Fruit fly (Drosophila melanogaster): ENCODE measurements around the gene MKP-4.

The MKP-4 gene

DNA sequence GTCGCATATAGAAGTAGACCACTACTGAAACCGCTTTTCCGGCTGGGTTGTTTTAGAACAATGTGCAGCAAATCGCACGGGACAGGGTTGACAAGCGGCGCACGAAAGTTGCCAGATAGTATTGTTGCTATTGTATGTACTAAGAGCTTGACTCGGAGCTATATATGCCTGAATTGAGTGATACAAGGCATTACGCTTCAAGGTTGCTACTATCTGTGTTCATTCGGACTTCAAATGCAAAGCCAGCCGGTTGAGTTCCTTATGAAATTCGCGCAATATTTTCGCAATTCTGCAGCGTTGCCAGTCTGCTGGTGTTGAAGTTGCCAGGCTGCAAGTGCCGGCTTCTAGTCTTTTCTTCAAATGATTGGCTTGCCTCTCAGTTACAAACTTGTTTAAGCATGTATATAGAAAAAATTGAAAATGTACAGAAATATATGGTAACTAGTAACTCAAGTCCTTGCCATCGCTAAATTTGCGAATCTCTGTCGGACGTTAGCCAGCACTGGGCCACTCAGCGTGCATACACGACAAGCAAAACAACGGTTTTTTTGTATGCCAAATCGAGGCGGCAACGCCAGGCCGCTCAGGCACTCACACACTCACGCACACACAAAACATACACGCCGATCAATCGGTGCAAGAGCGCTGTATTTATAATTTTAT, 29.0 kb downstream of the MKP-4 start, which contains the start of the genes Ranbp21 and Elys (continued):
- TF ChIP-seq hkb (optimal IDR thresholded peaks at IDR 0.05) (peak; percentile 72), hkb (GFP tag; IDR thresholded peaks at IDR 0.05) (peak; percentile 53; the same call in 1 of the 2 replicates), NK7.1 (GFP tag; optimal IDR thresholded peaks at IDR 0.05) (peak; percentile 36), dati (GFP tag; IDR thresholded peaks at IDR 0.05) (no peak), luna (GFP tag; optimal IDR thresholded peaks at IDR 0.05) (no peak), CG33557 (GFP tag; optimal IDR thresholded peaks at IDR 0.05) (peak; percentile 7), CG17612 (GFP tag; IDR thresholded peaks at IDR 0.05) (no peak), usp (GFP tag; optimal IDR thresholded peaks at IDR 0.05) (no peak), CG17328 (GFP tag; IDR thresholded peaks at IDR 0.05) (peak; percentile 33; the same call in 1 of the 2 replicates), sna (GFP tag; IDR thresholded peaks at IDR 0.05; ENCODE audit: partially characterized antibody) (0 out of 2 replicates have a peak, but pooled peaks have one; percentile 28), CG30431 (GFP tag; optimal IDR thresholded peaks at IDR 0.05) (peak; percentile 15), Dll (GFP tag; IDR thresholded peaks at IDR 0.05; ENCODE audit: partially characterized antibody) (peak; percentile 31; the same call in 1 of the 4 replicates), pho (GFP tag; optimal IDR thresholded peaks at IDR 0.05) (peak; percentile 53), CG4404 (GFP tag; IDR thresholded peaks at IDR 0.05) (peak; percentile 54; the same call in 1 of the 2 replicates), CG10959 (GFP tag; IDR thresholded peaks at IDR 0.05) (peak; percentile 39; the same call in 1 of the 2 replicates), nau (GFP tag; optimal IDR thresholded peaks at IDR 0.05) (no peak), Doc2 (GFP tag; IDR thresholded peaks at IDR 0.05) (no peak), Hmr (GFP tag; optimal IDR thresholded peaks at IDR 0.05) (no peak), CG14014 (GFP tag; IDR thresholded peaks at IDR 0.05) (0 out of 2 replicates have a peak, but pooled peaks have one; percentile 29), CG2116 (GFP tag; optimal IDR thresholded peaks at IDR 0.05) (peak; percentile 40), sens (GFP tag) (peak; percentile 94), E2f2 (GFP tag; IDR thresholded peaks at IDR 0.05) (peak; percentile 61), da (GFP tag; optimal IDR thresholded peaks at IDR 0.05) (peak; percentile 24), Ptx1 (GFP tag; IDR thresholded peaks at IDR 0.05) (peak; percentile 63; the same call in 1 of the 2 replicates), amos (GFP tag; IDR thresholded peaks at IDR 0.05; ENCODE audit: partially characterized antibody) (peak; percentile 55; the same call in 1 of the 2 replicates), CG8281 (tag; optimal IDR thresholded peaks at IDR 0.05) (no peak), Fer3 (tag; optimal IDR thresholded peaks at IDR 0.05) (peak; percentile 3), Blimp-1 (GFP tag; optimal IDR thresholded peaks at IDR 0.05) (no peak), Kr (GFP tag; optimal IDR thresholded peaks at IDR 0.05) (no peak), abd-A (tag; optimal IDR thresholded peaks at IDR 0.05) (no peak), D (optimal IDR thresholded peaks at IDR 0.05) (no peak), D (GFP tag; optimal IDR thresholded peaks at IDR 0.05) (no peak), Gsc (GFP tag; IDR thresholded peaks at IDR 0.05) (no peak), Gug (GFP tag; IDR thresholded peaks at IDR 0.05) (peak; percentile 69; the same call in 3 of the 4 replicates), CG10209 (GFP tag; optimal IDR thresholded peaks at IDR 0.05) (peak; percentile 38), H15 (GFP tag; IDR thresholded peaks at IDR 0.05) (peak; percentile 46; the same call in 1 of the 3 replicates), gcm (GFP tag; optimal IDR thresholded peaks at IDR 0.05) (no peak), wek (GFP tag; optimal IDR thresholded peaks at IDR 0.05) (no peak), CG4820 (GFP tag; optimal IDR thresholded peaks at IDR 0.05) (peak; percentile 16), CG17385 (GFP tag; optimal IDR thresholded peaks at IDR 0.05) (no peak), Dref (GFP tag; IDR thresholded peaks at IDR 0.05) (peak; percentile 33), CG13775 (GFP tag; optimal IDR thresholded peaks at IDR 0.05) (peak; percentile 58), CG1832 (GFP tag; optimal IDR thresholded peaks at IDR 0.05) (no peak), CG32772 (GFP tag; IDR thresholded peaks at IDR 0.05) (peak; percentile 68), Adf1 (GFP tag; IDR thresholded peaks at IDR 0.05) (no peak), lola (GFP tag; optimal IDR thresholded peaks at IDR 0.05) (peak in 1 of 3 experiments; percentile 51), CG10274 (GFP tag; optimal IDR thresholded peaks at IDR 0.05) (no peak), slp2 (GFP tag; optimal IDR thresholded peaks at IDR 0.05) (peak; percentile 53), az2 (GFP tag; optimal IDR thresholded peaks at IDR 0.05) (peak; percentile 45), sisA (GFP tag; IDR thresholded peaks at IDR 0.05) (peak; percentile 66)

Measured in whole organism, embryonic.